Worm (Caenorhabditis elegans) whole organism, late embryonic: ENCODE measurements around the gene egl-5.

Experiments
- C38D4.7 ChIP-seq: fragments of 200-800 bp; sonication (Bioruptor generic); optimal IDR thresholded peaks from 2 replicates; lab custom pipeline; 2018; ENCODE audit warnings: mild to moderate bottlenecking, missing genetic modification characterization, moderate library complexity, missing compliant biosample characterization
- ahr-1 ChIP-seq: sonication (generic microtip); optimal IDR thresholded peaks from 2 replicates; lab custom pipeline; 2016; ENCODE audit warnings: missing genetic modification characterization, missing compliant biosample characterization
- ama-1 ChIP-seq: fragments of 150-350 bp; optimal IDR thresholded peaks from 2 replicates; lab custom pipeline; 2014
- elt-2 ChIP-seq: sonication (generic microtip); optimal IDR thresholded peaks from 2 replicates; lab custom pipeline; 2016; ENCODE audit warnings: missing genetic modification reagents, missing genetic modification characterization, missing compliant biosample characterization
- gmeb-2 ChIP-seq: sonication (generic microtip); optimal IDR thresholded peaks from 2 replicates; lab custom pipeline; 2016; ENCODE audit warnings: missing genetic modification characterization, inconsistent platforms, missing compliant biosample characterization
- hlh-6 ChIP-seq: sonication (generic microtip); optimal IDR thresholded peaks from 2 replicates; lab custom pipeline; 2016; ENCODE audit warnings: missing genotype, missing genetic modification characterization, missing compliant biosample characterization
- pha-4 ChIP-seq: fragments of 150-350 bp; optimal IDR thresholded peaks from 2 replicates; lab custom pipeline; 2018; ENCODE audit warnings: missing biosample characterization, missing genetic modification reagents, missing genetic modification characterization
- pqm-1 ChIP-seq: sonication (generic microtip); optimal IDR thresholded peaks from 2 replicates; lab custom pipeline; 2016; ENCODE audit warnings: missing genetic modification characterization, missing compliant biosample characterization
- ref-2 ChIP-seq: sonication (generic microtip); optimal IDR thresholded peaks from 2 replicates; lab custom pipeline; 2016; ENCODE audit warnings: missing genetic modification characterization, missing compliant biosample characterization
- rnt-1 ChIP-seq: sonication (generic microtip); optimal IDR thresholded peaks from 2 replicates; lab custom pipeline; 2016; ENCODE audit warnings: missing genetic modification characterization, missing compliant biosample characterization
- ttx-3 ChIP-seq: sonication (generic microtip); optimal IDR thresholded peaks from 2 replicates; lab custom pipeline; 2016; ENCODE audit warnings: missing genetic modification reagents, missing genetic modification characterization, missing compliant biosample characterization
- unc-86 ChIP-seq: sonication (generic microtip); optimal IDR thresholded peaks from 2 replicates; lab custom pipeline; 2016; ENCODE audit warnings: missing genetic modification characterization, missing compliant biosample characterization
- zip-5 ChIP-seq: sonication (generic microtip); optimal IDR thresholded peaks from 2 replicates; lab custom pipeline; 2016; ENCODE audit warnings: missing genetic modification characterization, missing compliant biosample characterization

DNA sequence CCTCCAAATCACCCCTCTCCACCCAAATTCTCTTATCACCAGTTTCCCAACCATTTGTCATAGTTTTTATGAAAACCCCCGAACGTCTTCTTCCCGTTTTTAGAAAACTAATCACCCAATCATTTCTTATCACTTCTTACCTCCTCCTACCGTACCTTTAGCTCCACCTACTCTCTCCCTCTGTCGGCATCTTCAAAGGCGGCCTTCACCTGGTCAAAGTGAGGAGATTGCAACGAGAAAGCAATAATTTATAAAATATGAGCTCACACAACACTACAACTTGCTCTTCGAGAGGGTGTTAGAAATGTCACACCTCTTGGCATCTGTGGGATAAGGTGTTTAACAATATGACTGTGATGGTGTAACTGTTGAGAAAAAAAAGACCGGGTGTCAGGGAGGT, 5.1 kb upstream of the egl-5 start:
- TF ChIP-seq elt-2 (tag; lab: Kevin White, UChicago) (no peak), hlh-6 (tag; lab: Kevin White, UChicago) (no peak), ahr-1 (tag; lab: Kevin White, UChicago) (no peak), ttx-3 (no peak), zip-5 (tag; lab: Kevin White, UChicago) (no peak), ama-1 (lab: Kevin White, UChicago) (no peak), pha-4 (no peak), gmeb-2 (tag; lab: Kevin White, UChicago) (no peak), pqm-1 (no peak), unc-86 (no peak), rnt-1 (tag; lab: Kevin White, UChicago) (no peak), ref-2 (tag; lab: Kevin White, UChicago) (no peak), C38D4.7 (GFP tag; lab: Kevin White, UChicago) (no peak)
